Fruit fly (Drosophila melanogaster): ENCODE data around the gene Gal.

The Gal gene

DNA sequence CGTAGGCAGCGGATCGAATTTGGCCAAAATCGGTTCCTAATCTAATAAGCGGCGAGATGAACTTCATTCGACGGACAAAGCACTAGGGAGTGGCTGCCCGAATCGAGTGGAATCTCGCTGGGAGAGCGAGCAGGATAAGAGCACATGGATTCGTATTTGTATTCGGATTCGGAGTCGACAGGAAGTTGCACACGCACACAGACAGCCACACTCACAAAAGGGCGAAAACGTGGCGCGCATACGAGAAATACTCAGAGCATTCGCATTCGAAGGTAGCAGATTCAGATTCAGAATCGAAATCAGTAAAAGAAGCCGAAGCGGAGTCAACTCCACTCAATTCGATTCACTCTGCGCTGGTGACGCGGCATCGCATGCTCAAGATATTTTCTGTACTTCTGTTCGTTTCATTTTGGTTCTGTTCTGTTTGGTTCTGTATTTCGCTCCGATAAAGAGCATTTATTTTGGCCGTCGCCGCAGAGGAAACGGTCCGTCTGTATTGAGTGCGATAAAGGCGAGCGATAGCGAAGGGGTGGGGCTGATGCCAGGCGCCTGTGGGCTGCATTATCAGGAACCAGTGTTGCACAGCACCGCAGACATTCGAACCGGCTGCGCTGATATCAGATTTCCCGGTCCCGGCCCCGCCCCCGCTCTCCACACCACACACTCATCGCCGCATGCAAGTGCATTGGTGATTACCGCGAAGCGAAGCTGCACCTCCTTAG is 28.1 kb downstream of the Gal start (continued):
- TF ChIP-seq ems (GFP tag; optimal IDR thresholded peaks at IDR 0.05) (no peak), Max (GFP tag; optimal IDR thresholded peaks at IDR 0.05) (peak; percentile 13), Deaf1 (tag; optimal IDR thresholded peaks at IDR 0.05) (peak; percentile 58), vvl (GFP tag; IDR thresholded peaks at IDR 0.05) (no peak), nom (GFP tag; optimal IDR thresholded peaks at IDR 0.05) (peak; percentile 30), bab2 (GFP tag; optimal IDR thresholded peaks at IDR 0.05) (no peak), row (GFP tag; IDR thresholded peaks at IDR 0.05) (no peak), hkb (optimal IDR thresholded peaks at IDR 0.05) (no peak), hkb (GFP tag; IDR thresholded peaks at IDR 0.05) (no peak), tup (GFP tag; optimal IDR thresholded peaks at IDR 0.05) (no peak), pfk (GFP tag; optimal IDR thresholded peaks at IDR 0.05) (no peak), CG1647 (GFP tag; optimal IDR thresholded peaks at IDR 0.05) (no peak), C15 (GFP tag; IDR thresholded peaks at IDR 0.05) (no peak), sens (GFP tag) (peak; percentile 56), phol (tag; optimal IDR thresholded peaks at IDR 0.05) (no peak), Sox100B (GFP tag; optimal IDR thresholded peaks at IDR 0.05) (no peak), CG7271 (tag; optimal IDR thresholded peaks at IDR 0.05) (no peak), Ravus (GFP tag; IDR thresholded peaks at IDR 0.05) (no peak), CG11504 (tag; optimal IDR thresholded peaks at IDR 0.05) (no peak), esg (GFP tag; conservative IDR thresholded peaks at IDR 0.05) (no peak), Dip3 (GFP tag; optimal IDR thresholded peaks at IDR 0.05) (no peak), ato (GFP tag; IDR thresholded peaks at IDR 0.05; ENCODE audit: partially characterized antibody) (no peak), HLHmδ (GFP tag; optimal IDR thresholded peaks at IDR 0.05) (peak; percentile 45), Nf-YC (tag; optimal IDR thresholded peaks at IDR 0.05) (peak; percentile 12), Hey (tag; optimal IDR thresholded peaks at IDR 0.05) (peak; percentile 2), Trl (optimal IDR thresholded peaks at IDR 0.05) (peak in 1 of 2 experiments; percentile 21), Trl (GFP tag; optimal IDR thresholded peaks at IDR 0.05) (no peak), Six4 (GFP tag; optimal IDR thresholded peaks at IDR 0.05) (peak; percentile 12), chn (GFP tag; optimal IDR thresholded peaks at IDR 0.05) (peak; percentile 55), CG13775 (GFP tag; optimal IDR thresholded peaks at IDR 0.05) (no peak), kni (GFP tag; optimal IDR thresholded peaks at IDR 0.05) (peak; percentile 79), caup (GFP tag; optimal IDR thresholded peaks at IDR 0.05; ENCODE audit: severe bottlenecking) (no peak), dmrt99B (tag; optimal IDR thresholded peaks at IDR 0.05) (no peak), lola (GFP tag; optimal IDR thresholded peaks at IDR 0.05) (no peak), gcm2 (GFP tag; optimal IDR thresholded peaks at IDR 0.05) (no peak), CG5180 (GFP tag; optimal IDR thresholded peaks at IDR 0.05) (no peak), fd64A (GFP tag; optimal IDR thresholded peaks at IDR 0.05) (no peak), Usf (GFP tag; optimal IDR thresholded peaks at IDR 0.05) (no peak), CG15269 (tag; optimal IDR thresholded peaks at IDR 0.05) (no peak), btn (GFP tag; optimal IDR thresholded peaks at IDR 0.05) (no peak), Dll (GFP tag; IDR thresholded peaks at IDR 0.05; ENCODE audit: partially characterized antibody) (no peak), hth (optimal IDR thresholded peaks at IDR 0.05) (no peak), fru (optimal IDR thresholded peaks at IDR 0.05) (no peak), pzg (GFP tag; optimal IDR thresholded peaks at IDR 0.05) (no peak), nmo (GFP tag; optimal IDR thresholded peaks at IDR 0.05) (no peak), prd (optimal IDR thresholded peaks at IDR 0.05) (no peak), prd (GFP tag; IDR thresholded peaks at IDR 0.05) (no peak), ro (GFP tag; IDR thresholded peaks at IDR 0.05) (no peak), CG18619 (GFP tag; optimal IDR thresholded peaks at IDR 0.05) (no peak), Camta (GFP tag; optimal IDR thresholded peaks at IDR 0.05) (no peak), CG1832 (GFP tag; optimal IDR thresholded peaks at IDR 0.05) (no peak)

Data from whole organism, embryonic.